Fruit fly (Drosophila melanogaster) whole organism, embryonic: ENCODE results near the gene velo.

Experiments used
- Aef1 ChIP-seq: fragments of 200-800 bp; sonication (Bioruptor generic); IDR thresholded peaks from 3 replicates; pipeline ENCODE4 v1.3.6; 2022; ENCODE audit warnings: missing biosample characterization, missing genetic modification characterization
- Atf-2 ChIP-seq: fragments of 200-800 bp; sonication (Bioruptor generic); optimal IDR thresholded peaks from 2 replicates; lab custom pipeline; 2016; ENCODE audit warnings: missing biosample characterization, missing genetic modification characterization
- Bteb2 ChIP-seq: fragments of 200-800 bp; sonication (Bioruptor generic); optimal IDR thresholded peaks from 2 replicates; lab custom pipeline; 2016; ENCODE audit warnings: missing biosample characterization, missing genetic modification characterization
- CG10565 ChIP-seq: fragments of 200-800 bp; sonication (Bioruptor generic); optimal IDR thresholded peaks from 3 replicates; lab custom pipeline; 2016; ENCODE audit warnings: missing biosample characterization, mild to moderate bottlenecking, missing genetic modification characterization
- CG11560 ChIP-seq: fragments of 200-800 bp; sonication (Bioruptor generic); IDR thresholded peaks from 3 replicates; pipeline ENCODE4 v1.3.6; 2022; ENCODE audit warnings: missing biosample characterization, missing genetic modification characterization
- CG12219 ChIP-seq: fragments of 200-800 bp; sonication (Bioruptor generic); optimal IDR thresholded peaks from 3 replicates; lab custom pipeline; 2018; ENCODE audit warnings: missing biosample characterization, mild to moderate bottlenecking, missing genetic modification characterization
- CG12299 ChIP-seq: fragments of 200-800 bp; sonication (Bioruptor generic); optimal IDR thresholded peaks from 2 replicates; lab custom pipeline; 2018; ENCODE audit warnings: missing biosample characterization, mild to moderate bottlenecking, missing genetic modification characterization
- CG13123 ChIP-seq: fragments of 200-800 bp; sonication (Bioruptor generic); optimal IDR thresholded peaks from 2 replicates; lab custom pipeline; 2016; ENCODE audit warnings: missing biosample characterization, missing genetic modification characterization
- CG17186 ChIP-seq: fragments of 200-800 bp; sonication (Bioruptor generic); optimal IDR thresholded peaks from 3 replicates; lab custom pipeline; 2017; ENCODE audit warnings: missing biosample characterization, missing genetic modification reagents, missing genetic modification characterization
- CG18599 ChIP-seq: fragments of 200-800 bp; sonication (Bioruptor generic); optimal IDR thresholded peaks from 3 replicates; lab custom pipeline; 2017; ENCODE audit warnings: missing biosample characterization, missing genetic modification characterization, mild to moderate bottlenecking, moderate library complexity, missing genetic modification reagents
- CG18764 ChIP-seq: fragments of 200-800 bp; sonication (Bioruptor generic); optimal IDR thresholded peaks from 3 replicates; lab custom pipeline; 2016; ENCODE audit warnings: missing biosample characterization, missing genetic modification characterization
- CG2889 ChIP-seq: fragments of 200-800 bp; sonication (Bioruptor generic); IDR thresholded peaks from 3 replicates; pipeline ENCODE4 v1.3.6; 2022; ENCODE audit warnings: missing biosample characterization, missing genetic modification characterization
- CG30431 ChIP-seq: fragments of 200-800 bp; sonication (Bioruptor generic); optimal IDR thresholded peaks from 2 replicates; lab custom pipeline; 2017; ENCODE audit warnings: missing biosample characterization, missing genetic modification characterization
- CG3163 ChIP-seq: fragments of 200-800 bp; sonication (Bioruptor generic); optimal IDR thresholded peaks from 3 replicates; lab custom pipeline; 2016; ENCODE audit warnings: missing biosample characterization, missing genetic modification characterization
- CG34422 ChIP-seq: fragments of 200-800 bp; sonication (Bioruptor generic); IDR thresholded peaks from 3 replicates; pipeline ENCODE4 v1.3.6; 2022; ENCODE audit warnings: missing biosample characterization, missing genetic modification characterization
- CG6654 ChIP-seq: fragments of 200-800 bp; sonication (Bioruptor generic); optimal IDR thresholded peaks from 2 replicates; lab custom pipeline; 2017; ENCODE audit warnings: missing biosample characterization, mild to moderate bottlenecking, missing genetic modification characterization
- CG7556 ChIP-seq: fragments of 200-800 bp; sonication (Bioruptor generic); optimal IDR thresholded peaks from 2 replicates; lab custom pipeline; 2017; ENCODE audit warnings: missing biosample characterization, mild to moderate bottlenecking, missing genetic modification characterization
- CG8359 ChIP-seq: fragments of 200-800 bp; sonication (Bioruptor generic); optimal IDR thresholded peaks from 2 replicates; lab custom pipeline; 2017; ENCODE audit warnings: missing biosample characterization, mild to moderate bottlenecking, missing genetic modification characterization, borderline replicate concordance
- CG8388 ChIP-seq: fragments of 200-800 bp; sonication (Bioruptor generic); optimal IDR thresholded peaks from 2 replicates; lab custom pipeline; 2019; ENCODE audit warnings: missing biosample characterization, mild to moderate bottlenecking, missing genetic modification characterization, moderate library complexity
- Dad ChIP-seq: fragments of 200-800 bp; sonication (Bioruptor generic); optimal IDR thresholded peaks from 3 replicates; lab custom pipeline; 2016; ENCODE audit warnings: missing biosample characterization, missing genetic modification characterization
- Dfd ChIP-seq, 2 experiments: fragments of >200 bp; optimal IDR thresholded peaks; 2 replicates each; lab custom pipeline; 2017; ENCODE audit warnings: missing biosample characterization in 2 of 2, missing genetic modification characterization in 2 of 2
- Hmx ChIP-seq: fragments of 200-800 bp; sonication (Bioruptor generic); optimal IDR thresholded peaks from 2 replicates; lab custom pipeline; 2016; ENCODE audit warnings: missing biosample characterization, missing genetic modification characterization
- Max ChIP-seq: fragments of 200-800 bp; sonication (Bioruptor generic); optimal IDR thresholded peaks from 2 replicates; lab custom pipeline; 2016; ENCODE audit warnings: missing biosample characterization, mild to moderate bottlenecking, missing genetic modification characterization
- NC2β ChIP-seq: fragments of 200-800 bp; sonication (Bioruptor generic); optimal IDR thresholded peaks from 2 replicates; lab custom pipeline; 2016; ENCODE audit warnings: missing biosample characterization, missing genetic modification characterization
- Nf-YB ChIP-seq: fragments of 200-800 bp; sonication (Bioruptor generic); optimal IDR thresholded peaks from 3 replicates; lab custom pipeline; 2019; ENCODE audit warnings: missing biosample characterization, mild to moderate bottlenecking, missing genetic modification characterization, moderate library complexity
- Poxn ChIP-seq: fragments of 200-800 bp; sonication (Bioruptor generic); IDR thresholded peaks from 2 replicates; pipeline ENCODE4 v1.3.6; 2022; ENCODE audit warnings: missing biosample characterization, missing genetic modification characterization
- br ChIP-seq: fragments of >200 bp; optimal IDR thresholded peaks from 2 replicates; lab custom pipeline; 2017
- chinmo ChIP-seq: fragments of 200-800 bp; sonication (Bioruptor generic); IDR thresholded peaks from 4 replicates; pipeline ENCODE4 v1.3.6; 2022; ENCODE audit warnings: missing biosample characterization, missing genetic modification characterization; ENCODE audit not compliant: partially characterized antibody
- corto ChIP-seq: fragments of 200-800 bp; sonication (Bioruptor generic); optimal IDR thresholded peaks from 2 replicates; lab custom pipeline; 2016; ENCODE audit warnings: missing biosample characterization, mild to moderate bottlenecking, missing genetic modification characterization, moderate library complexity
- ftz-f1 ChIP-seq: fragments of 200-800 bp; sonication (Bioruptor generic); optimal IDR thresholded peaks from 2 replicates; lab custom pipeline; 2016; ENCODE audit warnings: missing biosample characterization, missing genetic modification characterization
- gcm2 ChIP-seq: fragments of 200-800 bp; sonication (Bioruptor generic); optimal IDR thresholded peaks from 2 replicates; lab custom pipeline; 2016; ENCODE audit warnings: missing biosample characterization, missing genetic modification characterization
- hb ChIP-seq: fragments of 200-800 bp; sonication (Bioruptor generic); IDR thresholded peaks from 3 replicates; pipeline ENCODE4 v1.3.6; 2022; ENCODE audit warnings: missing biosample characterization, missing genetic modification characterization; ENCODE audit not compliant: partially characterized antibody
- inv ChIP-seq: fragments of 200-800 bp; sonication (Bioruptor generic); IDR thresholded peaks from 2 replicates; pipeline ENCODE4 v1.3.6; 2022; ENCODE audit warnings: missing biosample characterization, missing genetic modification characterization; ENCODE audit not compliant: partially characterized antibody
- jumu ChIP-seq: fragments of 200-800 bp; sonication (Bioruptor generic); optimal IDR thresholded peaks from 3 replicates; lab custom pipeline; 2016; ENCODE audit warnings: missing biosample characterization, missing genetic modification characterization
- lilli ChIP-seq: fragments of 200-800 bp; sonication (Bioruptor generic); optimal IDR thresholded peaks from 3 replicates; lab custom pipeline; 2016; ENCODE audit warnings: missing biosample characterization, missing genetic modification characterization
- lola ChIP-seq, 3 experiments: fragments of >200 bp in 2 of 3; fragments of 200-800 bp in 1 of 3; sonication (Bioruptor generic) in 1 of 3; optimal IDR thresholded peaks; 2 replicates each; lab custom pipeline; 2017 to 2019; ENCODE audit warnings: missing biosample characterization in 3 of 3, missing genetic modification characterization in 3 of 3, mild to moderate bottlenecking in 1 of 3, moderate library complexity in 1 of 3
- mirr ChIP-seq: fragments of 200-800 bp; sonication (Bioruptor generic); optimal IDR thresholded peaks from 3 replicates; lab custom pipeline; 2018; ENCODE audit warnings: missing biosample characterization, mild to moderate bottlenecking, missing genetic modification characterization
- odd ChIP-seq: fragments of 200-800 bp; sonication (Bioruptor generic); optimal IDR thresholded peaks from 2 replicates; lab custom pipeline; 2017; ENCODE audit warnings: missing biosample characterization, mild to moderate bottlenecking, missing genetic modification characterization
- p53 ChIP-seq: fragments of 200-800 bp; sonication (Bioruptor generic); optimal IDR thresholded peaks from 2 replicates; lab custom pipeline; 2016; ENCODE audit warnings: missing biosample characterization, missing genetic modification characterization
- pan ChIP-seq, 4 experiments: fragments of >200 bp in 3 of 4; fragments of 200-800 bp in 1 of 4; sonication (Bioruptor generic) in 1 of 4; optimal IDR thresholded peaks in 3 of 4; IDR thresholded peaks in 1 of 4; 2 replicates each; pipeline versions ENCODE4 v1.3.6 to Lab custom; 2017 to 2022; ENCODE audit warnings: missing biosample characterization in 2 of 4, missing genetic modification characterization in 2 of 4, mixed read lengths in 1 of 4
- pfk ChIP-seq: fragments of 200-800 bp; sonication (Bioruptor generic); optimal IDR thresholded peaks from 2 replicates; lab custom pipeline; 2018; ENCODE audit warnings: missing biosample characterization, mild to moderate bottlenecking, missing genetic modification characterization, moderate library complexity
- pita ChIP-seq: fragments of 200-800 bp; sonication (Bioruptor generic); optimal IDR thresholded peaks from 2 replicates; lab custom pipeline; 2017; ENCODE audit warnings: missing biosample characterization, mild to moderate bottlenecking, missing genetic modification characterization
- rib ChIP-seq: fragments of 200-800 bp; sonication (Bioruptor generic); IDR thresholded peaks from 2 replicates; pipeline ENCODE4 v1.3.6; 2022; ENCODE audit warnings: missing biosample characterization, missing genetic modification characterization
- ro ChIP-seq: fragments of 200-800 bp; sonication (Bioruptor generic); IDR thresholded peaks from 2 replicates; pipeline ENCODE4 v1.3.6; 2022; ENCODE audit warnings: missing biosample characterization, missing genetic modification characterization
- sim ChIP-seq: fragments of 200-800 bp; sonication (Bioruptor generic); IDR thresholded peaks from 2 replicates; pipeline ENCODE4 v1.3.6; 2022; ENCODE audit warnings: missing biosample characterization, missing genetic modification characterization
- ssp ChIP-seq: fragments of 200-800 bp; sonication (Bioruptor generic); IDR thresholded peaks from 2 replicates; pipeline ENCODE4 v1.3.6; 2022; ENCODE audit warnings: missing biosample characterization, missing genetic modification characterization
- toy ChIP-seq: fragments of 200-800 bp; sonication (Bioruptor generic); IDR thresholded peaks from 2 replicates; pipeline ENCODE4 v1.3.6; 2022; ENCODE audit warnings: missing biosample characterization, missing genetic modification characterization
- trem ChIP-seq: fragments of 200-800 bp; optimal IDR thresholded peaks from 3 replicates; lab custom pipeline; 2019; ENCODE audit warnings: missing biosample characterization, mild to moderate bottlenecking, missing genetic modification characterization, moderate library complexity
- vnd ChIP-seq: fragments of 200-800 bp; sonication (Bioruptor generic); IDR thresholded peaks from 3 replicates; pipeline ENCODE4 v1.3.6; 2022; ENCODE audit warnings: missing biosample characterization, missing genetic modification characterization; ENCODE audit not compliant: partially characterized antibody

The velo gene

dm6 chr3L:6708995-6709606, 43.5 kb downstream of the velo start (continued):
- TF ChIP-seq CG7556 (peak; percentile 72), Max (GFP tag; lab: Kevin White, UChicago) (peak; percentile 76), Bteb2 (peak; percentile 77), CG6654 (peak; percentile 78), inv (GFP tag; lab: Robert Waterston, UW) (no peak), CG30431 (GFP tag; lab: Kevin White, UChicago) (peak; percentile 63), mirr (peak; percentile 96), pan (optimal IDR thresholded peaks at IDR 0.05; lab: Kevin White, UChicago) (no peak), pan (GFP tag; optimal IDR thresholded peaks at IDR 0.05 in 1 of 2, IDR thresholded peaks at IDR 0.05 in 1 of 2) (peak in 1 of 2 experiments; percentile 94), lola (GFP tag; optimal IDR thresholded peaks at IDR 0.05; lab: Kevin White, UChicago) (no peak), CG17186 (GFP tag; lab: Kevin White, UChicago) (peak; percentile 3), ssp (GFP tag; lab: Robert Waterston, UW) (peak; percentile 33; the same call in 1 of the 2 replicates), Aef1 (GFP tag; lab: Robert Waterston, UW) (peak; percentile 70), CG11560 (no peak), CG18599 (GFP tag; lab: Kevin White, UChicago) (peak; percentile 89), ftz-f1 (GFP tag; lab: Kevin White, UChicago) (peak; percentile 48), CG8359 (peak; percentile 72), br (no peak), CG8388 (GFP tag; lab: Kevin White, UChicago) (peak; percentile 74), odd (GFP tag; lab: Kevin White, UChicago) (peak; percentile 82), CG34422 (GFP tag; lab: Robert Waterston, UW) (peak; percentile 85), gcm2 (GFP tag; lab: Kevin White, UChicago) (peak; percentile 41), Hmx (GFP tag; lab: Kevin White, UChicago) (peak; percentile 60), ro (GFP tag; lab: Robert Waterston, UW) (peak; percentile 19; the same call in 1 of the 2 replicates), vnd (GFP tag; lab: Robert Waterston, UW) (no peak), Poxn (peak; percentile 60), CG13123 (GFP tag; lab: Kevin White, UChicago) (peak; percentile 68), Dfd (GFP tag; optimal IDR thresholded peaks at IDR 0.05; lab: Kevin White, UChicago) (no peak), NC2β (GFP tag; lab: Kevin White, UChicago) (peak; percentile 58), corto (GFP tag; lab: Kevin White, UChicago) (no peak), CG3163 (GFP tag; lab: Kevin White, UChicago) (peak; percentile 34), Dad (peak; percentile 85), CG2889 (GFP tag; lab: Robert Waterston, UW) (0 out of 3 replicates have a peak, but pooled peaks have one; percentile 21), CG12299 (tag; lab: Kevin White, UChicago) (peak; percentile 81), jumu (peak; percentile 39), CG10565 (GFP tag; lab: Kevin White, UChicago) (peak; percentile 2), sim (0 out of 2 replicates have a peak, but pooled peaks have one; percentile 32), chinmo (GFP tag; lab: Robert Waterston, UW) (no peak), CG18764 (GFP tag; lab: Kevin White, UChicago) (peak; percentile 89), rib (no peak; the same call in 1 of the 2 replicates), toy (GFP tag; lab: Robert Waterston, UW) (peak; percentile 70; the same call in 1 of the 2 replicates), trem (tag; lab: Kevin White, UChicago) (peak; percentile 26), Atf-2 (GFP tag; lab: Kevin White, UChicago) (peak; percentile 40), hb (GFP tag; lab: Robert Waterston, UW) (no peak), p53 (GFP tag; lab: Kevin White, UChicago) (peak; percentile 86), pfk (peak; percentile 75), lilli (GFP tag; lab: Kevin White, UChicago) (peak; percentile 68), pita (GFP tag; lab: Kevin White, UChicago) (no peak), Nf-YB (GFP tag; lab: Kevin White, UChicago) (peak; percentile 42), CG12219 (GFP tag; lab: Kevin White, UChicago) (peak; percentile 74)
